Worm (Caenorhabditis elegans) whole organism, L4 larva: ENCODE results near the gene srx-5.

Source experiments
- F37D6.2 ChIP-seq: sonication (generic microtip); optimal IDR thresholded peaks from 2 replicates; lab custom pipeline; 2016; ENCODE audit warnings: mild to moderate bottlenecking, missing genetic modification characterization, missing compliant biosample characterization
- T20F7.1 ChIP-seq: fragments of 200-800 bp; sonication (Bioruptor generic); optimal IDR thresholded peaks from 2 replicates; lab custom pipeline; 2018; ENCODE audit warnings: mild to moderate bottlenecking, missing genetic modification characterization, missing compliant biosample characterization
- Y105C5A.15 ChIP-seq: fragments of 200-800 bp; sonication (Bioruptor generic); IDR thresholded peaks from 2 replicates; pipeline ENCODE4 v1.3.6; 2022; ENCODE audit warnings: missing genetic modification characterization, missing compliant biosample characterization
- ZK546.5 ChIP-seq, 2 experiments: sonication (generic microtip); optimal IDR thresholded peaks; 2 replicates each; lab custom pipeline; 2017; ENCODE audit warnings: missing biosample characterization in 2 of 2, missing genetic modification characterization in 2 of 2
- aly-2 ChIP-seq: sonication (generic microtip); optimal IDR thresholded peaks from 2 replicates; lab custom pipeline; 2018; ENCODE audit warnings: missing biosample characterization, missing genetic modification characterization
- dmd-9 ChIP-seq: fragments of 200-800 bp; sonication (Bioruptor generic); IDR thresholded peaks from 2 replicates; pipeline ENCODE4 v1.3.6; 2022; ENCODE audit warnings: missing genetic modification reagents, missing genetic modification characterization, missing compliant biosample characterization
- dve-1 ChIP-seq: sonication (generic microtip); optimal IDR thresholded peaks from 2 replicates; lab custom pipeline; 2017; ENCODE audit warnings: antibody characterized with exemption, mild to moderate bottlenecking, missing genetic modification characterization, missing compliant biosample characterization; ENCODE audit not compliant: insufficient read depth
- fos-1 ChIP-seq: fragments of 150-350 bp; optimal IDR thresholded peaks from 2 replicates; lab custom pipeline; 2014; ENCODE audit warnings: missing biosample characterization, missing genetic modification characterization
- jun-1 ChIP-seq: fragments of 150-350 bp; optimal IDR thresholded peaks from 2 replicates; lab custom pipeline; 2014; ENCODE audit warnings: missing biosample characterization, missing genetic modification reagents, missing genetic modification characterization
- lin-1 ChIP-seq: fragments of 200-800 bp; sonication (Bioruptor generic); IDR thresholded peaks from 2 replicates; pipeline ENCODE4 v1.3.6; 2022; ENCODE audit warnings: missing genetic modification reagents, missing genetic modification characterization, missing compliant biosample characterization
- lin-13 ChIP-seq: fragments of 150-350 bp; optimal IDR thresholded peaks from 2 replicates; lab custom pipeline; 2014; ENCODE audit warnings: missing biosample characterization, missing genetic modification reagents, missing genetic modification characterization
- lin-29 ChIP-seq: fragments of 200-800 bp; sonication (Bioruptor generic); IDR thresholded peaks from 2 replicates; pipeline ENCODE4 v1.3.6; 2022; ENCODE audit warnings: missing genetic modification reagents, missing genetic modification characterization, missing compliant biosample characterization
- lin-38 ChIP-seq: fragments of 200-800 bp; sonication (Bioruptor generic); IDR thresholded peaks from 2 replicates; pipeline ENCODE4 v1.3.6; 2022; ENCODE audit warnings: missing genetic modification reagents, missing genetic modification characterization, missing compliant biosample characterization
- lin-39 ChIP-seq: fragments of 150-350 bp; optimal IDR thresholded peaks from 2 replicates; lab custom pipeline; 2014; ENCODE audit warnings: missing biosample characterization, missing genetic modification reagents, missing genetic modification characterization
- lsy-2 ChIP-seq, 2 experiments: fragments of 150-350 bp in 1 of 2; sonication (generic microtip) in 1 of 2; optimal IDR thresholded peaks; 2 replicates each; lab custom pipeline; 2014 to 2017; ENCODE audit warnings: missing biosample characterization in 2 of 2, missing genetic modification characterization in 2 of 2
- madf-5 ChIP-seq, 2 experiments: fragments of 200-800 bp; sonication (Bioruptor generic); IDR thresholded peaks; 2 replicates each; pipeline ENCODE4 v1.3.6; 2022; ENCODE audit warnings: missing compliant biosample characterization in 2 of 2, missing genetic modification characterization in 2 of 2
- madf-9 ChIP-seq: fragments of 200-800 bp; sonication (Bioruptor generic); conservative IDR thresholded peaks from 2 replicates; pipeline ENCODE4 v1.3.6; 2022; ENCODE audit warnings: missing genetic modification reagents, missing genetic modification characterization, missing compliant biosample characterization
- mdl-1 ChIP-seq, 2 experiments: fragments of 150-350 bp in 1 of 2; sonication (generic microtip) in 1 of 2; optimal IDR thresholded peaks; 2 replicates each; lab custom pipeline; 2014 to 2017; ENCODE audit warnings: missing biosample characterization in 2 of 2, missing genetic modification characterization in 2 of 2
- mdt-29 ChIP-seq: fragments of 200-800 bp; sonication (Bioruptor generic); IDR thresholded peaks from 2 replicates; pipeline ENCODE4 v1.3.6; 2022; ENCODE audit warnings: missing genetic modification reagents, missing genetic modification characterization, missing compliant biosample characterization
- mep-1 ChIP-seq: fragments of 150-350 bp; sonication (generic microtip); optimal IDR thresholded peaks from 3 replicates; lab custom pipeline; 2014; ENCODE audit warnings: missing biosample characterization, missing genetic modification characterization
- mes-2 ChIP-seq: sonication (generic microtip); optimal IDR thresholded peaks from 2 replicates; lab custom pipeline; 2016; ENCODE audit warnings: missing genotype, mild to moderate bottlenecking, missing genetic modification characterization, missing compliant biosample characterization; ENCODE audit not compliant: poor library complexity, severe bottlenecking
- mxl-2 ChIP-seq: fragments of 200-800 bp; sonication (Bioruptor generic); conservative IDR thresholded peaks from 2 replicates; pipeline ENCODE4 v1.3.6; 2022; ENCODE audit warnings: missing genetic modification reagents, missing genetic modification characterization, missing compliant biosample characterization
- nhr-42 ChIP-seq: fragments of 200-800 bp; sonication (Bioruptor generic); IDR thresholded peaks from 2 replicates; pipeline ENCODE4 v1.3.6; 2022; ENCODE audit warnings: missing genetic modification characterization, missing compliant biosample characterization
- nhr-6 ChIP-seq: fragments of 150-350 bp; optimal IDR thresholded peaks from 2 replicates; lab custom pipeline; 2014; ENCODE audit warnings: missing biosample characterization, missing genetic modification characterization
- nhr-76 ChIP-seq: fragments of 150-350 bp; optimal IDR thresholded peaks from 2 replicates; lab custom pipeline; 2014; ENCODE audit warnings: missing biosample characterization, missing genetic modification characterization
- pqm-1 ChIP-seq: sonication (generic microtip); optimal IDR thresholded peaks from 2 replicates; lab custom pipeline; 2017; ENCODE audit warnings: missing biosample characterization, missing genetic modification characterization
- rbr-2 ChIP-seq: sonication (generic microtip); optimal IDR thresholded peaks from 2 replicates; lab custom pipeline; 2016; ENCODE audit warnings: missing genotype, missing genetic modification characterization, missing compliant biosample characterization
- saeg-2 ChIP-seq: fragments of 200-800 bp; sonication (Bioruptor generic); IDR thresholded peaks from 2 replicates; pipeline ENCODE4 v1.3.6; 2022; ENCODE audit warnings: missing genetic modification reagents, missing genetic modification characterization, missing compliant biosample characterization
- sdz-12 ChIP-seq: fragments of 200-800 bp; sonication (Bioruptor generic); optimal IDR thresholded peaks from 2 replicates; lab custom pipeline; 2018; ENCODE audit warnings: mild to moderate bottlenecking, missing genetic modification characterization, missing compliant biosample characterization
- set-16 ChIP-seq: fragments of 200-800 bp; sonication (Bioruptor generic); IDR thresholded peaks from 2 replicates; pipeline ENCODE4 v1.3.6; 2022; ENCODE audit warnings: missing genetic modification reagents, missing genetic modification characterization, missing compliant biosample characterization
- skn-1 ChIP-seq: fragments of 150-350 bp; optimal IDR thresholded peaks from 2 replicates; lab custom pipeline; 2014; ENCODE audit warnings: missing biosample characterization, missing genetic modification characterization
- spr-3 ChIP-seq: fragments of 200-800 bp; sonication (Bioruptor generic); optimal IDR thresholded peaks from 2 replicates; lab custom pipeline; 2018; ENCODE audit warnings: mild to moderate bottlenecking, missing genetic modification characterization, missing compliant biosample characterization
- unc-62 ChIP-seq, 3 experiments: fragments of 150-350 bp in 1 of 3; sonication (generic microtip); optimal IDR thresholded peaks in 2 of 3; peaks in 1 of 3; 1 replicate in 1 of 3; 2 replicates in 2 of 3; lab custom pipeline; 2014 to 2017; ENCODE audit warnings: missing biosample characterization in 3 of 3, missing genetic modification characterization in 3 of 3, missing genetic modification reagents in 3 of 3, missing genotype in 1 of 3
- ztf-7 ChIP-seq: fragments of 150-350 bp; optimal IDR thresholded peaks from 2 replicates; lab custom pipeline; 2014; ENCODE audit warnings: missing biosample characterization, missing genetic modification characterization

srx-5 gene

DNA sequence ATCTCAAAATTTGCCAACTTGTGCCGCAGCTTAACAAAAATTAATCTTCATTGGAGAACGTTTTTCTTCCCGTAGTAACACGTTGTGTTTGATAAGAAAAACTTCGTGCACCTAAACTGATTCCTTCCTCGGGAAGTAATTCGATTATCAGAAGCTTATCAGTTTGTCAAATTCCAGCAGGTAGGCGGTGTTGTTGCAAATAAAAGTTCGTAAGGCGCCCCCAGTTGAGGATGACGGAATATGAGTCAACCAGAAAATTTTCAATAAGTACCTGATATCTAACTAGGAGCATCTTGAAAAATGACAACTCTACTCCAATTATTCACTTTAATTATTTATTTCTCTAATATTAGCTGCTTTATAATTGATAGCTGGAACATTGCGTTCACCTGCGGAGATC, 41.9 kb downstream of the srx-5 start, which contains the start of gene C05E4.7:
Gene C05E4.7 (plus strand): TSS at position 301 of the 400 bp plus-strand sequence.
- TF ChIP-seq sdz-12 (no peak), lin-38 (GFP tag; lab: Robert Waterston, UW) (no peak), Y105C5A.15 (GFP tag; lab: Robert Waterston, UW) (no peak), lin-29 (no peak), saeg-2 (GFP tag; lab: Robert Waterston, UW) (no peak), mxl-2 (GFP tag; lab: Robert Waterston, UW) (no peak), ztf-7 (tag; lab: Kevin White, UChicago) (no peak), unc-62 (GFP tag; optimal IDR thresholded peaks at IDR 0.05 in 1 of 2; lab: Kevin White, UChicago) (no peak), unc-62 (tag; optimal IDR thresholded peaks at IDR 0.05; lab: Kevin White, UChicago) (no peak), aly-2 (no peak), rbr-2 (tag; lab: Kevin White, UChicago) (no peak), nhr-76 (tag; lab: Kevin White, UChicago) (no peak), set-16 (GFP tag; lab: Robert Waterston, UW) (no peak), lsy-2 (tag; optimal IDR thresholded peaks at IDR 0.05; lab: Kevin White, UChicago) (no peak), nhr-42 (GFP tag; lab: Robert Waterston, UW) (no peak), nhr-6 (tag; lab: Kevin White, UChicago) (no peak), skn-1 (tag; lab: Kevin White, UChicago) (no peak), jun-1 (tag; lab: Kevin White, UChicago) (no peak), madf-5 (GFP tag; IDR thresholded peaks at IDR 0.05; lab: Robert Waterston, UW) (no peak), madf-9 (no peak), mdt-29 (GFP tag; lab: Robert Waterston, UW) (no peak)

DNA sequence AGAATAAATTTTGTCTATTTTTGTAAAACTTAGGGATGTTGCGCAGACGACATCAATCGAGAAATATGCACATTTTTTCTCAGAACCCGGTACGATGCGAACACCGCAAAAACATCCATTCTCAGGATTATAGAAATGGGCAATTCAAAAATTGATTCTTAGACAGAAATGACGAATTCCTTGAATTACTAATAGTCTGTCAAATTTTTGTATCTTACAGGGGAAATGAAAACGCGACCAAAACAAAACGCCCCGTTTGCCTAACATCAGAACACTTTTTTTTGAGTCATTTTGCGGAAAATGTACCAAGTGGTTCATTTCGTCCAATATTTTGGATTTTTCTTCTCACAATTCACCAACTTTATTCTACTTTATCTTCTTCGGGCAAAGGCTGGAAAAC, 43.5 kb downstream of the srx-5 start, which contains the start of gene str-134:
Gene str-134 (plus strand): TSS at position 301 of the 400 bp plus-strand sequence.
- TF ChIP-seq dmd-9 (no peak), fos-1 (tag; lab: Kevin White, UChicago) (no peak), mes-2 (no peak), aly-2 (no peak)

DNA sequence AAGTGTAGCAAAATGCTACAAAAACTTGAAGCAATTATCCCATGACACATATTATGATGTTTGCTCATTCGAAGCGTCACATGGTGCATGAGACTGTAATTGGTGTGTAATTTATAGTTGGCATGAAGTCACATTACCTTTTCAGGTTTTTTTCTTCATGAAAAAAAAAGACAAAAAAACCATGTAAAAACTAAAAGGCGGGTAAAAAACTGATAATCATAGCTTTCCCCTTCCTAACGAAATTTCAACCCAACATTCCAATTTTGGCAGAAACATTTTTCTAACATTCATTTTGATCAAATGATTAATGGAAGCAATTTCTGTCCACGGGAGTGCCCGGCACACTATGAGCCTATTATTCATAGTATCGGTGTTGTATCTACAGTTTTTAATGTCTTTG, 48.2 kb downstream of the srx-5 start, which contains the start of gene sri-4:
Gene sri-4 (plus strand): TSS at position 301 of the 400 bp plus-strand sequence.
- TF ChIP-seq ztf-7 (tag; lab: Kevin White, UChicago) (no peak), set-16 (GFP tag; lab: Robert Waterston, UW) (no peak), ZK546.5 (tag; optimal IDR thresholded peaks at IDR 0.05; lab: Kevin White, UChicago) (no peak), unc-62 (GFP tag; optimal IDR thresholded peaks at IDR 0.05 in 1 of 2; lab: Kevin White, UChicago) (no peak), unc-62 (tag; optimal IDR thresholded peaks at IDR 0.05; lab: Kevin White, UChicago) (no peak), lin-39 (tag; lab: Kevin White, UChicago) (no peak), mep-1 (no peak), T20F7.1 (no peak), pqm-1 (tag; lab: Kevin White, UChicago) (no peak), dve-1 (no peak), lin-1 (GFP tag; lab: Robert Waterston, UW) (no peak), lin-38 (GFP tag; lab: Robert Waterston, UW) (no peak), lin-13 (no peak), F37D6.2 (no peak), mdl-1 (tag; optimal IDR thresholded peaks at IDR 0.05; lab: Kevin White, UChicago) (no peak), spr-3 (GFP tag; lab: Kevin White, UChicago) (no peak)
